Worm (Caenorhabditis elegans): ENCODE data around the gene sre-33.

The sre-33 gene

DNA sequence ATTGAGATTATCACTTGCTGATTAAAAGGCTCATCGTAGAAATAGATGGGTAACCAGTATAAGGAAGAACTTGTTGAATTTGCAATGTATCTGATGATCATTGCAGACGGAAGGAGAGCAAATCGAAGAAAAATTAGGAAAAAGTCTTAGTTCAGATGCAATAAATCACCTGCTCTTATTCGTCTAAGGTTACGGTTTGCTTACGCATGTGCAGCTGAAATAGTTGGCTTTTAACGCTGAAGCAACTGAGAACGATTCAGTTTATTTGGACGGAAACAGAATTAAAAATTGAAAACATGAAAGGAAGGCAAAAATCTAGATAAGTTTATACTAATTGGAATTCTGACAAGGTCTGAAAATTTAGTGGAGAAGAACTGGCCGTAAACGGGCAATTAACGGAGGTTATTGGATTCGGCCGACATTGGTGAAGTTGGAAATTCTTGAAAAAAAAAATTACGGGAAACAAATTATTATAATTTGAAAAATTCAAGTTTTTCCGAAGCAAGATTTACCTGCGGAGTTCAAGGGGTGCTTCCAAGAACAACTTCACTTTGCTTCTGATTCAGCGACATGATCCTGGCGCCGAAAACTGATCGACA is at the start of gene sre-33, which contains the start of gene sre-35:
Gene sre-33, plus strand, starts transcription at position 549 of the 599 bp plus-strand sequence.
Gene sre-35, minus strand, starts transcription at position 101 of the 599 bp plus-strand sequence.
- TF ChIP-seq rnt-1 (tag; optimal IDR thresholded peaks at IDR 0.05) (no peak), zip-5 (tag; optimal IDR thresholded peaks at IDR 0.05) (no peak), ahr-1 (tag; optimal IDR thresholded peaks at IDR 0.05) (no peak), ref-2 (tag; optimal IDR thresholded peaks at IDR 0.05) (no peak), K09A11.1 (tag; optimal IDR thresholded peaks at IDR 0.05; ENCODE audit: insufficient read depth) (no peak)

ce11 chrII:12406394-12406793 is 46.7 kb upstream of the sre-33 start, which contains the start of gene sre-30:
Gene sre-30 (minus strand): TSS chrII:12406494.
- TF ChIP-seq ztf-16 (tag; optimal IDR thresholded peaks at IDR 0.05) = no peak
- no peak for TF ChIP-seq C38D4.7 (GFP tag; optimal IDR thresholded peaks at IDR 0.05)
- no peak for TF ChIP-seq ama-1 (optimal IDR thresholded peaks at IDR 0.05)
- TF ChIP-seq hlh-8 (tag; optimal IDR thresholded peaks at IDR 0.05) = no peak

DNA sequence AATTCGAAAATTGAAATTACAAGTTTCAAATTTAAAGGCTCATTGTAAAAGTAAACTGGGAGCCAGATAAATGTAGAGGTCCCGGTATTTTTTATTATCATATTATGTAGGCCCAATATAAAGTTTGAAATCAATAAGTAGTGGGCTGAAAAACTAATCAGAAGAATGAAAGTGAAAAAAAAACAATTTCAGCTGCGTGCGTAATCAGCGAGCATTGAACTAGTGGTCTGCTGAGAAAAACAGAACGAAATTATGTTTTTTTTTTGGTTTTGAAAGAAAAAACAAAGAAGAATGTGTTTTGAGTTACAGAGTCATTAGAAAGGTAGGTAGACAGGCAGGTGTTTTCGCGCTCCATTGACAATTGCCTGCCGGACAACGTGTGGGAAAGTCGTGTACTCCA is 44.4 kb upstream of the sre-33 start, which contains the start of gene sre-31:
Gene sre-31, minus strand, starts transcription at position 101 of the 400 bp plus-strand sequence.
- TF ChIP-seq ceh-48 (tag; optimal IDR thresholded peaks at IDR 0.05) (no peak), unc-55 (GFP tag; optimal IDR thresholded peaks at IDR 0.05) (no peak), fax-1 (tag; optimal IDR thresholded peaks at IDR 0.05) (no peak)

ce11 chrII:12410107-12410506 is 43.0 kb upstream of the sre-33 start, which contains the start of gene F57G9.3:
Gene F57G9.3 (minus strand): TSS chrII:12410207.
- TF ChIP-seq ceh-2 (tag; optimal IDR thresholded peaks at IDR 0.05) (no peak), dve-1 (tag; optimal IDR thresholded peaks at IDR 0.05) (no peak), tbx-7 (tag; optimal IDR thresholded peaks at IDR 0.05) (no peak), unc-3 (GFP tag; conservative IDR thresholded peaks at IDR 0.05) (no peak), unc-3 (tag; optimal IDR thresholded peaks at IDR 0.05) (no peak), elt-2 (tag; optimal IDR thresholded peaks at IDR 0.05) (no peak), sox-4 (tag; optimal IDR thresholded peaks at IDR 0.05) (no peak), pros-1 (tag; optimal IDR thresholded peaks at IDR 0.05) (no peak), lin-11 (tag; optimal IDR thresholded peaks at IDR 0.05) (no peak), fkh-6 (tag; optimal IDR thresholded peaks at IDR 0.05) (no peak), pqm-1 (tag; optimal IDR thresholded peaks at IDR 0.05) (no peak), npax-4 (tag; optimal IDR thresholded peaks at IDR 0.05) (no peak)

- TF ChIP-seq che-1 (tag; optimal IDR thresholded peaks at IDR 0.05) (no peak), nfya-1 (tag; optimal IDR thresholded peaks at IDR 0.05) (no peak), pqm-1 (tag; optimal IDR thresholded peaks at IDR 0.05) (no peak), ceh-2 (tag; optimal IDR thresholded peaks at IDR 0.05) (no peak), elt-2 (tag; optimal IDR thresholded peaks at IDR 0.05) (no peak), ztf-16 (tag; optimal IDR thresholded peaks at IDR 0.05) (no peak), ceh-24 (tag; optimal IDR thresholded peaks at IDR 0.05) (no peak), unc-55 (GFP tag; optimal IDR thresholded peaks at IDR 0.05) (no peak), K09A11.1 (tag; optimal IDR thresholded peaks at IDR 0.05; ENCODE audit: insufficient read depth) (no peak), fax-1 (tag; optimal IDR thresholded peaks at IDR 0.05) (no peak), nhr-11 (tag; optimal IDR thresholded peaks at IDR 0.05) (no peak), madf-2 (tag; optimal IDR thresholded peaks at IDR 0.05) (no peak), pha-4 (tag; optimal IDR thresholded peaks at IDR 0.05) (no peak), lim-6 (tag; optimal IDR thresholded peaks at IDR 0.05) (no peak), hlh-15 (tag; optimal IDR thresholded peaks at IDR 0.05) (no peak)
Observed at ce11 chrII:12412417-12412816, 40.7 kb upstream of the sre-33 start, which contains the start of gene Y57A10C.1. Gene Y57A10C.1 (minus strand): TSS chrII:12412517.

- TF ChIP-seq C08G9.2 (tag; optimal IDR thresholded peaks at IDR 0.05) = no peak
- no peak for TF ChIP-seq K09A11.1 (tag; optimal IDR thresholded peaks at IDR 0.05; ENCODE audit: insufficient read depth)
- no peak for TF ChIP-seq hlh-8 (tag; optimal IDR thresholded peaks at IDR 0.05)
- no peak for TF ChIP-seq hlh-30 (tag; optimal IDR thresholded peaks at IDR 0.05; ENCODE audit: insufficient read depth)
- no peak for TF ChIP-seq hlh-13 (GFP tag; optimal IDR thresholded peaks at IDR 0.05)
- TF ChIP-seq sox-2 (GFP tag; IDR thresholded peaks at IDR 0.05) = no peak
- TF ChIP-seq ceh-22 (tag; optimal IDR thresholded peaks at IDR 0.05) = no peak
- no peak for TF ChIP-seq ets-4 (tag; optimal IDR thresholded peaks at IDR 0.05)
- no peak for TF ChIP-seq ahr-1 (tag; optimal IDR thresholded peaks at IDR 0.05)
- no peak for TF ChIP-seq nhr-232 (tag; optimal IDR thresholded peaks at IDR 0.05)
- TF ChIP-seq odd-2 (tag; optimal IDR thresholded peaks at IDR 0.05) = no peak
- TF ChIP-seq elt-2 (tag; optimal IDR thresholded peaks at IDR 0.05) = no peak
- no peak for TF ChIP-seq ceh-48 (tag; optimal IDR thresholded peaks at IDR 0.05)
- no peak for TF ChIP-seq zip-5 (tag; optimal IDR thresholded peaks at IDR 0.05)
- TF ChIP-seq K02D7.2 (tag; optimal IDR thresholded peaks at IDR 0.05) = no peak
- TF ChIP-seq dmd-4 (tag; optimal IDR thresholded peaks at IDR 0.05; ENCODE audit: borderline replicate concordance) = no peak
- TF ChIP-seq pqm-1 (tag; optimal IDR thresholded peaks at IDR 0.05) = no peak
Observed at ce11 chrII:12414805-12415204, 38.3 kb upstream of the sre-33 start, which contains the start of gene Y57A10C.11. Gene Y57A10C.11 (minus strand): TSS chrII:12414905.
